Fruit fly (Drosophila melanogaster) whole organism, wandering third instar larva: ENCODE data around the gene bbg.

Source experiments
- Abd-B ChIP-seq: fragments of >200 bp; optimal IDR thresholded peaks from 2 replicates; lab custom pipeline; 2017; ENCODE audit warnings: missing biosample characterization, missing genetic modification characterization
- Hr78 ChIP-seq: fragments of >200 bp; optimal IDR thresholded peaks from 2 replicates; lab custom pipeline; 2017; ENCODE audit warnings: missing biosample characterization, missing genetic modification characterization
- sage ChIP-seq: fragments of 200-800 bp; sonication (Bioruptor generic); optimal IDR thresholded peaks from 2 replicates; lab custom pipeline; 2016; ENCODE audit warnings: missing biosample characterization, mild to moderate bottlenecking, missing genetic modification characterization

dm6 chr3L:14374499-14374898, 161.6 kb downstream of the bbg start:
- no peak for TF ChIP-seq Hr78 (GFP tag; lab: Kevin White, UChicago)
- no peak for TF ChIP-seq sage
- TF ChIP-seq Abd-B (GFP tag; lab: Kevin White, UChicago): no peak
